Fruit fly (Drosophila melanogaster): ENCODE data around the gene CG15484.

The CG15484 gene

DNA sequence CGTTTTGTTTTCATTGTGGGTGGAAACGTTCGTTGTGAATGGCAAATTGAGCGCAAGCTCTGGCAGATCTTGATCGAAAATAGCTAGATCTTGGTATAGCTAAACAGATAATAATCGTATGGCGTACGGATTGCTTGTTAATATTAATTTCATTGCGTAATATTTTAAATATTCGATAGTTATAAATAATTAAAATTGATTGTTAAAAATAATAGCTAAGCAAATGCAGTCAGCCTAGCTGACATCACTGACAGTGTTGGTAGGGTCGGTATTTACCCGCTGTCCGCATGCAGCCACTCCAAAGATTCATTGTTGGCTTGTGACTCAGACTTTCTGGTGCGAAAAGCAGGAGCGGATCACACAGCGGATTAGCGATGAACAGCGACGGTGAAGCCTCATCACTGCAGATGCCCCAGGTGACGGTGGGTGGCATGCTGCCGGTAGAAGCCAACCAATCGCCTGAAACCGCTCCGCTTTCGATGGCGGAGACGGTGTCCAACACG, 3.0 kb downstream of the CG15484 start, which contains the start of the genes CG5776 and spict:
TSS of gene CG5776 (minus strand) at position 34 of the 503 bp plus-strand sequence.
TSS of gene spict (plus strand) at position 308 of the 503 bp plus-strand sequence.
- no peak for TF ChIP-seq Pif1B (GFP tag; optimal IDR thresholded peaks at IDR 0.05)
- peak; percentile 54 for TF ChIP-seq CG8301 (tag; optimal IDR thresholded peaks at IDR 0.05)
- TF ChIP-seq CG4496 (GFP tag; IDR thresholded peaks at IDR 0.05) = peak; percentile 68; the same call in 2 of the 3 replicates
- peak; percentile 71 for TF ChIP-seq CG32121 (GFP tag; IDR thresholded peaks at IDR 0.05)
- peak; percentile 53 for TF ChIP-seq CG17806 (tag; optimal IDR thresholded peaks at IDR 0.05)
- peak; percentile 37; the same call in 1 of the 2 replicates for TF ChIP-seq rn (GFP tag; IDR thresholded peaks at IDR 0.05)
- TF ChIP-seq fd96Ca (GFP tag; IDR thresholded peaks at IDR 0.05) = peak; percentile 82
- peak; percentile 47 for TF ChIP-seq CG9948 (tag; optimal IDR thresholded peaks at IDR 0.05)
- no peak for TF ChIP-seq Pif1A (GFP tag; optimal IDR thresholded peaks at IDR 0.05)
- peak; percentile 69 for TF ChIP-seq CG8159 (tag; optimal IDR thresholded peaks at IDR 0.05)
- TF ChIP-seq CG14655 (GFP tag; optimal IDR thresholded peaks at IDR 0.05) = no peak
- peak; percentile 74 for TF ChIP-seq Ets98B (GFP tag; IDR thresholded peaks at IDR 0.05)
- peak; percentile 66 for TF ChIP-seq CG34367 (tag; optimal IDR thresholded peaks at IDR 0.05)
- TF ChIP-seq CG13204 (GFP tag; optimal IDR thresholded peaks at IDR 0.05) = no peak
- TF ChIP-seq EcR (GFP tag; optimal IDR thresholded peaks at IDR 0.05) = no peak
- no peak for TF ChIP-seq CG10348 (GFP tag; IDR thresholded peaks at IDR 0.05)
- peak; percentile 25; the same call in 1 of the 2 replicates for TF ChIP-seq CG12605 (GFP tag; IDR thresholded peaks at IDR 0.05)
- TF ChIP-seq gl (tag; optimal IDR thresholded peaks at IDR 0.05) = peak; percentile 46
- TF ChIP-seq D1 (tag; optimal IDR thresholded peaks at IDR 0.05) = no peak
- peak; percentile 46 for TF ChIP-seq Snoo (tag; optimal IDR thresholded peaks at IDR 0.05)
- peak; percentile 75 for TF ChIP-seq CG15710 (tag; optimal IDR thresholded peaks at IDR 0.05)

DNA sequence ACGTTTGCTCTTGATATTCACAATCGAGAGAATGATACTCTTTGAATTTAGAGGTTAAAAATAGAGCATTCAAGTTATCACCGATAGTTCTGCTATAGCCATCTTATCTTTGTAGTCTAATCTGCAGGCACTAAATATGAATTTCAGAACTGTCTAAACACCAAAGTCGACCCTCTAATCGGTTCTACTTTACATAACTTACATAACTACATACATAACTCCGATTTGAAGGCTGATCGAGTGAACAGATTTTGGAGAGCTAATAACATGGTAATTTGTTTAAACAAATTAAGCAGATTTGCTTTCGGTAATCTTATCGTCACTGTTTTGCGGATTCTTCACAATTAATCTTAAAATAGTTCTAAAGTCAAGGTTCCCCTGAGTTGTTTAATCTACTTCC, 6.0 kb downstream of the CG15484 start:
- TF ChIP-seq CG13204 (GFP tag; optimal IDR thresholded peaks at IDR 0.05) = no peak
- no peak for TF ChIP-seq EcR (GFP tag; optimal IDR thresholded peaks at IDR 0.05)
- TF ChIP-seq CG10348 (GFP tag; IDR thresholded peaks at IDR 0.05) = no peak
- TF ChIP-seq CG8159 (tag; optimal IDR thresholded peaks at IDR 0.05) = no peak
- TF ChIP-seq rn (GFP tag; IDR thresholded peaks at IDR 0.05) = no peak

DNA sequence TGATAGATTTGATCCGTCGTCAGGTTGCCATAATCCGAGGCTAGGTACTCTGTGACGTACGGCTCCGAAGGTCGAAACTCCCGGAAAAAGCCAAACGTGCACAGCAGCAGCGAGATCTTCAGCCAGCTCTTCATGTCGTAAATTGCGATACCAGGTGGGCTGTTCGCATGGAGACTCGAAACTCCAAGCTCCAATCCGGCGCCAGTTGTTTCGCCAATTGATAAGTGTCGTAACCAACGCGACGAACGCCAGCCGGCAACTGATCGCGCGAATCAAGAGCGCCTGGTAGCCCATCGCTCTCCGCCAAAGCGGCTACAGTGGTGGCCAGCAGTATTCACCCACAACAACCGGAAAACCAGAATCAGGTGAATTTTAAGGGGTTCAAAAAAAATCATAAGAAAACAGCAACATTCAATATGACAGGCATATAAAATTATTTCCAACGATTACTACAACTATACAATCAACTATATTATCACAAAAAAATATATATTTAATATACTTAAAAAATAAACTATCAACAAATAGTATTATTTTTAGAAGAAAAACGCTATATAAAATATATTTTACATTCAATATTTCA, 7.0 kb downstream of the CG15484 start, which contains the start of gene CG17036:
TSS of gene CG17036 (minus strand) at position 366 of the 583 bp plus-strand sequence.
- TF ChIP-seq CG10348 (GFP tag; IDR thresholded peaks at IDR 0.05) (no peak), Snoo (tag; optimal IDR thresholded peaks at IDR 0.05) (peak; percentile 43), CG9948 (tag; optimal IDR thresholded peaks at IDR 0.05) (no peak), CG8301 (tag; optimal IDR thresholded peaks at IDR 0.05) (no peak), CG34367 (tag; optimal IDR thresholded peaks at IDR 0.05) (no peak), Ets98B (GFP tag; IDR thresholded peaks at IDR 0.05) (no peak), fd96Ca (GFP tag; IDR thresholded peaks at IDR 0.05) (no peak), CG17806 (tag; optimal IDR thresholded peaks at IDR 0.05) (no peak), CG14655 (GFP tag; optimal IDR thresholded peaks at IDR 0.05) (no peak), Pif1B (GFP tag; optimal IDR thresholded peaks at IDR 0.05) (no peak), CG8159 (tag; optimal IDR thresholded peaks at IDR 0.05) (no peak), Pif1A (GFP tag; optimal IDR thresholded peaks at IDR 0.05) (no peak), rn (GFP tag; IDR thresholded peaks at IDR 0.05) (no peak), CG12605 (GFP tag; IDR thresholded peaks at IDR 0.05) (peak; percentile 34; the same call in 1 of the 2 replicates), gl (tag; optimal IDR thresholded peaks at IDR 0.05) (no peak), CG32121 (GFP tag; IDR thresholded peaks at IDR 0.05) (peak; percentile 49; the same call in 1 of the 2 replicates), D1 (tag; optimal IDR thresholded peaks at IDR 0.05) (no peak), CG15710 (tag; optimal IDR thresholded peaks at IDR 0.05) (no peak), EcR (GFP tag; optimal IDR thresholded peaks at IDR 0.05) (no peak), CG4496 (GFP tag; IDR thresholded peaks at IDR 0.05) (peak; percentile 62)

DNA sequence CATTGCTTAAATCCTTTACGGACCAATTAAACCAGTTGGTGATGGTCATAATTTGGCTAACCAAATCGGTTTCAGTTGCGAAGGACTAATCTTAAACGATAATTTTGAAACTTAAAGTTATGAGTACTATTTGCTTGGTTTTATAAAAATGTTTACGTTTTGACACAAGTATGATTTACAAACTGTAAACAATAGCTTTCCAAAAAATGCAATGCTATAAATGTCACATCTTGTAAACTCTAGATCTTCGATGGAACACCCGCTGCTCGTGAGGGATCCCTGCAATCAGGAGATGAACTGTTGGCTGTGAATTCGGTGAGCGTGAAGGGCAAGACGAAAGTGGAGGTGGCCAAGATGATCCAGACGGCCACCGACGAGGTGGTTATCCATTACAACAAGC, 10.3 kb downstream of the CG15484 start, which contains the start of gene CG5781:
TSS of gene CG5781 (minus strand) at position 101 of the 400 bp plus-strand sequence.
- TF ChIP-seq fd96Ca (GFP tag; IDR thresholded peaks at IDR 0.05) = no peak
- no peak for TF ChIP-seq CG4496 (GFP tag; IDR thresholded peaks at IDR 0.05)
- TF ChIP-seq CG15710 (tag; optimal IDR thresholded peaks at IDR 0.05) = no peak
- no peak for TF ChIP-seq rn (GFP tag; IDR thresholded peaks at IDR 0.05)
- no peak for TF ChIP-seq CG17806 (tag; optimal IDR thresholded peaks at IDR 0.05)
- TF ChIP-seq CG9948 (tag; optimal IDR thresholded peaks at IDR 0.05) = no peak
- TF ChIP-seq CG32121 (GFP tag; IDR thresholded peaks at IDR 0.05) = no peak

DNA sequence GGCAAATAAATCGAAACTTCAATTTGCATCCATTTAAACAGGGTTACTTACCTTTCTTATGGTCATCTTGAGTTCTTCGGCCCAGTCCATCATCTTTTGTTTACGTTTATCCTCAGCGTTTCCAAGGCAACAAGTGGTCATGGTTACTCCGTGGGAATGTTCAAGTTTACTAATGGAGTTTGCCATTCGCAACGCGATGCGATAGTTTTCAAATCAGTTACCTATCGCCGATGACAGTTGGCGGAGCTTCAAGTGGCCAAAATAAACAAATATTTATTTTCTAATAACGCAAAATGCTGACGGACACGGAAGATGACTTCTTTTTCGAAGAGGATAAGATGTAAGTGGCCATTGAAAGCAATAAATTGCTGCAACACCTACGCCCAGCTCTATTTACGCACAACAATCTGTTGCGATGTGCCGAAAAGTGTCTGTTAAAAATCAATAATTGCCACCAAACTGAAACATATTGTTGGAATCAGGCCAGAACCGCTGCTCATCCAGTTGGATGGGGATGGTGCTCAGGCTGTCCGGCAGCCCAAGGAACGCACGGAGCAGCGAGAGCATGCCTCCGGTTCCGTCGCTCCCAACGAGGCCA, 12.6 kb downstream of the CG15484 start, which contains the start of the genes IFT43 and PICK1:
TSS of gene IFT43 (minus strand) at position 166 of the 598 bp plus-strand sequence.
TSS of gene PICK1 (plus strand) at position 211 of the 598 bp plus-strand sequence.
- TF ChIP-seq fd96Ca (GFP tag; IDR thresholded peaks at IDR 0.05) (0 out of 3 replicates have a peak, but pooled peaks have one; percentile 30), CG34367 (tag; optimal IDR thresholded peaks at IDR 0.05) (no peak), rn (GFP tag; IDR thresholded peaks at IDR 0.05) (no peak), CG4496 (GFP tag; IDR thresholded peaks at IDR 0.05) (no peak), CG12605 (GFP tag; IDR thresholded peaks at IDR 0.05) (peak; percentile 71), D1 (tag; optimal IDR thresholded peaks at IDR 0.05) (no peak), Pif1A (GFP tag; optimal IDR thresholded peaks at IDR 0.05) (no peak), EcR (GFP tag; optimal IDR thresholded peaks at IDR 0.05) (no peak)
